Fruit fly (Drosophila melanogaster): ENCODE results near the gene CG7049.
A peak's percentile ranks its signal among the peaks of the same experiment; 100 is the strongest.

The CG7049 gene

dm6 chr3L:129311-129816 lies 46.7 kb downstream of the CG7049 start, which contains the start of gene Pdk1 (continued):
- no peak for TF ChIP-seq corto (GFP tag; optimal IDR thresholded peaks at IDR 0.05)
- peak; percentile 1 for TF ChIP-seq CG15514 (GFP tag; optimal IDR thresholded peaks at IDR 0.05)
- TF ChIP-seq unc-4 (GFP tag; IDR thresholded peaks at IDR 0.05; ENCODE audit: partially characterized antibody): 0 out of 2 replicates have a peak, but pooled peaks have one; percentile 17
- peak; percentile 39 for TF ChIP-seq CG17912 (GFP tag; optimal IDR thresholded peaks at IDR 0.05)
- no peak for TF ChIP-seq CG30403 (GFP tag; optimal IDR thresholded peaks at IDR 0.05)
- no peak for TF ChIP-seq tin (GFP tag; optimal IDR thresholded peaks at IDR 0.05)
- TF ChIP-seq Vsx1 (GFP tag; optimal IDR thresholded peaks at IDR 0.05): no peak
- no peak for TF ChIP-seq jing (GFP tag; optimal IDR thresholded peaks at IDR 0.05)
- TF ChIP-seq Adf1 (GFP tag; IDR thresholded peaks at IDR 0.05): peak; percentile 51; the same call in 1 of the 2 replicates
- no peak for TF ChIP-seq CG6854 (GFP tag; optimal IDR thresholded peaks at IDR 0.05)
- peak; percentile 1 for TF ChIP-seq CG12299 (tag; optimal IDR thresholded peaks at IDR 0.05)
- no peak for TF ChIP-seq gfzf (GFP tag; optimal IDR thresholded peaks at IDR 0.05)
- TF ChIP-seq CG10959 (GFP tag; IDR thresholded peaks at IDR 0.05): no peak
- TF ChIP-seq CG11696 (GFP tag; IDR thresholded peaks at IDR 0.05): no peak
- no peak for TF ChIP-seq trem (tag; optimal IDR thresholded peaks at IDR 0.05)
- TF ChIP-seq CG8359 (GFP tag; optimal IDR thresholded peaks at IDR 0.05; ENCODE audit: borderline replicate concordance): no peak
- TF ChIP-seq CG5953 (GFP tag; IDR thresholded peaks at IDR 0.05): peak; percentile 42; the same call in 1 of the 2 replicates
- no peak for TF ChIP-seq fd64A (GFP tag; optimal IDR thresholded peaks at IDR 0.05)
- peak; percentile 41; the same call in 1 of the 2 replicates for TF ChIP-seq stc (GFP tag; IDR thresholded peaks at IDR 0.05)
- TF ChIP-seq CG6254 (GFP tag; optimal IDR thresholded peaks at IDR 0.05): no peak
- peak; percentile 23 for TF ChIP-seq cg (GFP tag; optimal IDR thresholded peaks at IDR 0.05)
- TF ChIP-seq HmgZ (tag; optimal IDR thresholded peaks at IDR 0.05): peak; percentile 34
- TF ChIP-seq so (GFP tag; IDR thresholded peaks at IDR 0.05): no peak
- TF ChIP-seq shn (GFP tag; optimal IDR thresholded peaks at IDR 0.05): no peak
- TF ChIP-seq Hr78 (GFP tag; optimal IDR thresholded peaks at IDR 0.05): no peak

dm6 chr3L:128295-129117 lies 47.5 kb downstream of the CG7049 start:
- TF ChIP-seq CG32772 (GFP tag; IDR thresholded peaks at IDR 0.05) (no peak), schlank (tag; optimal IDR thresholded peaks at IDR 0.05) (no peak), klu (GFP tag; IDR thresholded peaks at IDR 0.05) (no peak), CG14710 (tag; optimal IDR thresholded peaks at IDR 0.05) (no peak), corto (GFP tag; optimal IDR thresholded peaks at IDR 0.05) (no peak), Opbp (GFP tag; IDR thresholded peaks at IDR 0.05; ENCODE audit: partially characterized antibody) (no peak), CG2712 (tag; optimal IDR thresholded peaks at IDR 0.05) (peak; percentile 11), CG18599 (GFP tag; optimal IDR thresholded peaks at IDR 0.05) (no peak), CG13424 (tag; optimal IDR thresholded peaks at IDR 0.05) (no peak), CG14667 (GFP tag; IDR thresholded peaks at IDR 0.05) (no peak), CG2199 (GFP tag; IDR thresholded peaks at IDR 0.05) (peak; percentile 89), CG6813 (GFP tag; optimal IDR thresholded peaks at IDR 0.05) (no peak), zfh1 (GFP tag; IDR thresholded peaks at IDR 0.05) (peak; percentile 35; the same call in 1 of the 3 replicates), repo (GFP tag; optimal IDR thresholded peaks at IDR 0.05) (no peak), CG9797 (GFP tag; optimal IDR thresholded peaks at IDR 0.05) (no peak), CG2116 (GFP tag; optimal IDR thresholded peaks at IDR 0.05) (no peak), Aef1 (GFP tag; IDR thresholded peaks at IDR 0.05) (no peak), CG11456 (GFP tag; IDR thresholded peaks at IDR 0.05) (no peak), CG16813 (GFP tag; IDR thresholded peaks at IDR 0.05; ENCODE audit: partially characterized antibody) (no peak), Hey (tag; optimal IDR thresholded peaks at IDR 0.05) (no peak), slbo (GFP tag; IDR thresholded peaks at IDR 0.05) (no peak), CG7372 (GFP tag; IDR thresholded peaks at IDR 0.05) (no peak), Doc2 (GFP tag; IDR thresholded peaks at IDR 0.05) (no peak), CG14965 (GFP tag; optimal IDR thresholded peaks at IDR 0.05; ENCODE audit: borderline replicate concordance) (no peak)
